Worm (Caenorhabditis elegans) whole organism, L4/young adult: ENCODE measurements around the gene R144.3.
"Not testable (repeated sequence)": the region's sequence is repeated elsewhere in the genome, so short reads cannot be mapped to it uniquely, and the experiment has no call there.

Source experiments
- W03F9.2 ChIP-seq: fragments of 150-350 bp; optimal IDR thresholded peaks from 2 replicates; lab custom pipeline; 2014; ENCODE audit warnings: missing biosample characterization, missing genetic modification characterization
- dao-5 ChIP-seq: sonication (generic microtip); optimal IDR thresholded peaks from 2 replicates; lab custom pipeline; 2016; ENCODE audit warnings: missing genotype, missing genetic modification characterization, moderate library complexity, missing compliant biosample characterization
- him-1 ChIP-seq: sonication (generic microtip); optimal IDR thresholded peaks from 2 replicates; lab custom pipeline; 2016; ENCODE audit warnings: missing genotype, missing genetic modification reagents, missing genetic modification characterization, missing compliant biosample characterization

DNA sequence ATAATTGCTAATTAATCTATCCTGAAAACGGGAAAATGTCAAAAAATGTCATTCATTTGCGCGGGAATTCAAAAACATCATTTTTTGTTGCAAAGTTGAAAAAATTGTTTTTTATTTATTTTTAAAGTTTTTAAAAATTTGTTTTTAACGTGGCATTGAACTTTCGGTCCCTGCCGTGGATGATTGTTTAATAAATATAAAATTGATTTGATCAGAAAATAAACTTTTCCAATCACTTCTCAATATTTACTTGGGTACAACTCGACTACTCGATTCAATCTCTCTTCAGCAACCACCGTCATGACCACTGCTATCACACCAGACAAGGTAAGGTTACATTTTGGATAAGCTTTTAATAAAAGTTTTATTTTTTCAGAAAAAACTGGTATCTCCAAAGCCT lies 40.6 kb downstream of the R144.3 start, which contains the start of gene C45G9.4:
- TF ChIP-seq him-1; dao-5; W03F9.2 (tag; lab: Kevin White, UChicago): not testable (repeated sequence)
